Fruit fly (Drosophila melanogaster) whole organism, embryonic: ENCODE data around the gene CG42307.

Experiments used
- CG13624 ChIP-seq: fragments of 200-800 bp; sonication (Bioruptor generic); optimal IDR thresholded peaks from 2 replicates; lab custom pipeline; 2016; ENCODE audit warnings: missing biosample characterization, missing genetic modification characterization
- CG14050 ChIP-seq: fragments of 200-800 bp; sonication (Bioruptor generic); IDR thresholded peaks from 3 replicates; pipeline ENCODE4 v1.3.6; 2022; ENCODE audit warnings: missing biosample characterization, missing genetic modification characterization
- CG14965 ChIP-seq: fragments of 200-800 bp; sonication (Bioruptor generic); optimal IDR thresholded peaks from 2 replicates; lab custom pipeline; 2016; ENCODE audit warnings: missing biosample characterization, missing genetic modification characterization, borderline replicate concordance
- CG18476 ChIP-seq: fragments of 200-800 bp; sonication (Bioruptor generic); optimal IDR thresholded peaks from 2 replicates; lab custom pipeline; 2016; ENCODE audit warnings: missing biosample characterization, mild to moderate bottlenecking, missing genetic modification characterization
- CG18599 ChIP-seq: fragments of 200-800 bp; sonication (Bioruptor generic); optimal IDR thresholded peaks from 3 replicates; lab custom pipeline; 2017; ENCODE audit warnings: missing biosample characterization, missing genetic modification characterization, mild to moderate bottlenecking, moderate library complexity, missing genetic modification reagents
- CG2199 ChIP-seq: fragments of 200-800 bp; sonication (Bioruptor generic); IDR thresholded peaks from 3 replicates; pipeline ENCODE4 v1.3.6; 2022; ENCODE audit warnings: missing biosample characterization, missing genetic modification characterization
- CG2875 ChIP-seq: fragments of 200-800 bp; sonication (Bioruptor generic); optimal IDR thresholded peaks from 2 replicates; lab custom pipeline; 2017; ENCODE audit warnings: missing biosample characterization, mild to moderate bottlenecking, missing genetic modification characterization, missing genetic modification reagents
- CG31224 ChIP-seq: fragments of 200-800 bp; sonication (Bioruptor generic); IDR thresholded peaks from 2 replicates; pipeline ENCODE4 v1.3.6; 2022; ENCODE audit warnings: missing biosample characterization, missing genetic modification characterization
- CG31365 ChIP-seq: fragments of 200-800 bp; sonication (Bioruptor generic); optimal IDR thresholded peaks from 2 replicates; lab custom pipeline; 2018; ENCODE audit warnings: missing biosample characterization, mild to moderate bottlenecking, missing genetic modification characterization
- CG32772 ChIP-seq: fragments of 200-800 bp; sonication (Bioruptor generic); IDR thresholded peaks from 2 replicates; pipeline ENCODE4 v1.3.6; 2022; ENCODE audit warnings: missing biosample characterization, missing genetic modification characterization
- CG4617 ChIP-seq: fragments of 200-800 bp; sonication (Bioruptor generic); optimal IDR thresholded peaks from 3 replicates; lab custom pipeline; 2016; ENCODE audit warnings: missing biosample characterization, missing genetic modification characterization, borderline replicate concordance
- CG6175 ChIP-seq: fragments of 200-800 bp; sonication (Bioruptor generic); IDR thresholded peaks from 3 replicates; pipeline ENCODE4 v1.3.6; 2022; ENCODE audit warnings: missing biosample characterization, missing genetic modification characterization
- CG6813 ChIP-seq: fragments of 200-800 bp; sonication (Bioruptor generic); optimal IDR thresholded peaks from 2 replicates; lab custom pipeline; 2017; ENCODE audit warnings: missing biosample characterization, missing genetic modification characterization, mild to moderate bottlenecking, moderate library complexity, missing genetic modification reagents
- CG7839 ChIP-seq: fragments of 200-800 bp; sonication (Bioruptor generic); optimal IDR thresholded peaks from 3 replicates; lab custom pipeline; 2018; ENCODE audit warnings: missing biosample characterization, mild to moderate bottlenecking, missing genetic modification characterization, moderate library complexity
- CTCF ChIP-seq: fragments of 200-800 bp; sonication (Bioruptor generic); optimal IDR thresholded peaks from 2 replicates; lab custom pipeline; 2017; ENCODE audit warnings: missing biosample characterization, mild to moderate bottlenecking, missing genetic modification characterization, moderate library complexity
- D19A ChIP-seq: fragments of 200-800 bp; optimal IDR thresholded peaks from 3 replicates; lab custom pipeline; 2019; ENCODE audit warnings: missing biosample characterization, mild to moderate bottlenecking, missing genetic modification characterization, moderate library complexity
- Dfd ChIP-seq, 2 experiments: fragments of >200 bp; optimal IDR thresholded peaks; 2 replicates each; lab custom pipeline; 2017; ENCODE audit warnings: missing biosample characterization in 2 of 2, missing genetic modification characterization in 2 of 2
- Ets65A ChIP-seq: fragments of 200-800 bp; sonication (Bioruptor generic); peaks from one replicate; lab custom pipeline; 2016; ENCODE audit warnings: missing biosample characterization, missing genetic modification characterization
- Fer1 ChIP-seq: fragments of 200-800 bp; sonication (Bioruptor generic); optimal IDR thresholded peaks from 2 replicates; lab custom pipeline; 2017; ENCODE audit warnings: missing biosample characterization, mild to moderate bottlenecking, missing genetic modification characterization
- HLH3B ChIP-seq: fragments of 200-800 bp; sonication (Bioruptor generic); IDR thresholded peaks from 2 replicates; pipeline ENCODE4 v1.3.6; 2022; ENCODE audit warnings: missing biosample characterization, missing genetic modification characterization
- HmgZ ChIP-seq: fragments of 200-800 bp; sonication (Bioruptor generic); optimal IDR thresholded peaks from 2 replicates; lab custom pipeline; 2018; ENCODE audit warnings: missing biosample characterization, mild to moderate bottlenecking, missing genetic modification characterization
- Hsf ChIP-seq: fragments of 200-800 bp; sonication (Bioruptor generic); optimal IDR thresholded peaks from 3 replicates; lab custom pipeline; 2016; ENCODE audit warnings: missing biosample characterization, missing genetic modification characterization
- MTF-1 ChIP-seq: fragments of 200-800 bp; sonication (Bioruptor generic); optimal IDR thresholded peaks from 2 replicates; lab custom pipeline; 2018; ENCODE audit warnings: missing biosample characterization, mild to moderate bottlenecking, missing genetic modification characterization, borderline replicate concordance
- Meics ChIP-seq: fragments of 200-800 bp; sonication (Bioruptor generic); optimal IDR thresholded peaks from 2 replicates; lab custom pipeline; 2017; ENCODE audit warnings: missing biosample characterization, mild to moderate bottlenecking, missing genetic modification characterization
- Neu2 ChIP-seq: fragments of 200-800 bp; sonication (Bioruptor generic); optimal IDR thresholded peaks from 3 replicates; lab custom pipeline; 2016; ENCODE audit warnings: missing biosample characterization, missing genetic modification characterization, borderline replicate concordance
- Nf-YC ChIP-seq: fragments of 200-800 bp; optimal IDR thresholded peaks from 3 replicates; lab custom pipeline; 2019; ENCODE audit warnings: missing biosample characterization, mild to moderate bottlenecking, missing genetic modification characterization, moderate library complexity
- PHDP ChIP-seq: fragments of 200-800 bp; sonication (Bioruptor generic); optimal IDR thresholded peaks from 3 replicates; lab custom pipeline; 2018; ENCODE audit warnings: missing biosample characterization, mild to moderate bottlenecking, missing genetic modification characterization, moderate library complexity
- Spps ChIP-seq: fragments of 200-800 bp; sonication (Bioruptor generic); optimal IDR thresholded peaks from 2 replicates; lab custom pipeline; 2018; ENCODE audit warnings: missing biosample characterization, mild to moderate bottlenecking, missing genetic modification characterization
- Sry-δ ChIP-seq: fragments of 200-800 bp; sonication (Bioruptor generic); optimal IDR thresholded peaks from 2 replicates; lab custom pipeline; 2016; ENCODE audit warnings: missing biosample characterization, missing genetic modification characterization
- Tbp ChIP-seq: fragments of >200 bp; optimal IDR thresholded peaks from 2 replicates; lab custom pipeline; 2018; ENCODE audit warnings: missing biosample characterization, missing genetic modification characterization
- abd-A ChIP-seq: fragments of 200-800 bp; sonication (Bioruptor generic); optimal IDR thresholded peaks from 3 replicates; lab custom pipeline; 2019; ENCODE audit warnings: missing biosample characterization, mild to moderate bottlenecking, missing genetic modification characterization, moderate library complexity
- ato ChIP-seq: fragments of 200-800 bp; sonication (Bioruptor generic); IDR thresholded peaks from 2 replicates; pipeline ENCODE4 v1.3.6; 2022; ENCODE audit warnings: missing biosample characterization, missing genetic modification characterization; ENCODE audit not compliant: partially characterized antibody
- caup ChIP-seq: fragments of 200-800 bp; sonication (Bioruptor generic); optimal IDR thresholded peaks from 3 replicates; lab custom pipeline; 2017; ENCODE audit warnings: missing biosample characterization, mild to moderate bottlenecking, missing genetic modification characterization, moderate library complexity; ENCODE audit not compliant: severe bottlenecking
- crc ChIP-seq: fragments of 200-800 bp; sonication (Bioruptor generic); optimal IDR thresholded peaks from 2 replicates; lab custom pipeline; 2016; ENCODE audit warnings: missing biosample characterization, missing genetic modification characterization
- croc ChIP-seq: fragments of 200-800 bp; sonication (Bioruptor generic); conservative IDR thresholded peaks from 3 replicates; pipeline ENCODE4 v1.3.6; 2022; ENCODE audit warnings: missing biosample characterization, missing genetic modification characterization
- eve ChIP-seq, 2 experiments: fragments of >200 bp; optimal IDR thresholded peaks; 2 replicates each; lab custom pipeline; 2017; ENCODE audit warnings: missing biosample characterization in 2 of 2, missing genetic modification characterization in 2 of 2
- gce ChIP-seq: fragments of 200-800 bp; sonication (Bioruptor generic); IDR thresholded peaks from 3 replicates; pipeline ENCODE4 v1.3.6; 2022; ENCODE audit warnings: missing biosample characterization, missing genetic modification characterization
- gcm2 ChIP-seq: fragments of 200-800 bp; sonication (Bioruptor generic); optimal IDR thresholded peaks from 2 replicates; lab custom pipeline; 2016; ENCODE audit warnings: missing biosample characterization, missing genetic modification characterization
- grau ChIP-seq: fragments of 200-800 bp; optimal IDR thresholded peaks from 3 replicates; lab custom pipeline; 2019; ENCODE audit warnings: missing biosample characterization, mild to moderate bottlenecking, missing genetic modification characterization, moderate library complexity
- her ChIP-seq: fragments of 200-800 bp; sonication (Bioruptor generic); optimal IDR thresholded peaks from 2 replicates; lab custom pipeline; 2016; ENCODE audit warnings: missing biosample characterization, missing genetic modification characterization
- hth ChIP-seq: fragments of >200 bp; optimal IDR thresholded peaks from 2 replicates; lab custom pipeline; 2017; ENCODE audit warnings: inconsistent platforms
- nmo ChIP-seq: fragments of 200-800 bp; sonication (Bioruptor generic); optimal IDR thresholded peaks from 2 replicates; lab custom pipeline; 2018; ENCODE audit warnings: missing biosample characterization, mild to moderate bottlenecking, missing genetic modification characterization, moderate library complexity
- org-1 ChIP-seq: fragments of 200-800 bp; sonication (Bioruptor generic); optimal IDR thresholded peaks from 2 replicates; lab custom pipeline; 2017; ENCODE audit warnings: missing biosample characterization, missing genetic modification characterization
- ro ChIP-seq: fragments of 200-800 bp; sonication (Bioruptor generic); IDR thresholded peaks from 2 replicates; pipeline ENCODE4 v1.3.6; 2022; ENCODE audit warnings: missing biosample characterization, missing genetic modification characterization
- sc ChIP-seq, 3 experiments: fragments of >200 bp in 2 of 3; fragments of 200-800 bp in 1 of 3; sonication (Bioruptor generic) in 1 of 3; optimal IDR thresholded peaks; 2 replicates in 2 of 3; 3 replicates in 1 of 3; lab custom pipeline; 2017; ENCODE audit warnings: mild to moderate bottlenecking in 1 of 3, missing biosample characterization in 1 of 3, missing genetic modification characterization in 1 of 3, missing genetic modification reagents in 1 of 3
- tin ChIP-seq: fragments of 200-800 bp; sonication (Bioruptor generic); optimal IDR thresholded peaks from 3 replicates; lab custom pipeline; 2016; ENCODE audit warnings: missing biosample characterization, missing genetic modification characterization
- vnd ChIP-seq: fragments of 200-800 bp; sonication (Bioruptor generic); IDR thresholded peaks from 3 replicates; pipeline ENCODE4 v1.3.6; 2022; ENCODE audit warnings: missing biosample characterization, missing genetic modification characterization; ENCODE audit not compliant: partially characterized antibody
- yki ChIP-seq: fragments of >200 bp; optimal IDR thresholded peaks from 3 replicates; lab custom pipeline; 2018
- zf30C ChIP-seq: fragments of 200-800 bp; sonication (Bioruptor generic); optimal IDR thresholded peaks from 3 replicates; lab custom pipeline; 2018; ENCODE audit warnings: missing biosample characterization, mild to moderate bottlenecking, missing genetic modification characterization

CG42307 gene

DNA sequence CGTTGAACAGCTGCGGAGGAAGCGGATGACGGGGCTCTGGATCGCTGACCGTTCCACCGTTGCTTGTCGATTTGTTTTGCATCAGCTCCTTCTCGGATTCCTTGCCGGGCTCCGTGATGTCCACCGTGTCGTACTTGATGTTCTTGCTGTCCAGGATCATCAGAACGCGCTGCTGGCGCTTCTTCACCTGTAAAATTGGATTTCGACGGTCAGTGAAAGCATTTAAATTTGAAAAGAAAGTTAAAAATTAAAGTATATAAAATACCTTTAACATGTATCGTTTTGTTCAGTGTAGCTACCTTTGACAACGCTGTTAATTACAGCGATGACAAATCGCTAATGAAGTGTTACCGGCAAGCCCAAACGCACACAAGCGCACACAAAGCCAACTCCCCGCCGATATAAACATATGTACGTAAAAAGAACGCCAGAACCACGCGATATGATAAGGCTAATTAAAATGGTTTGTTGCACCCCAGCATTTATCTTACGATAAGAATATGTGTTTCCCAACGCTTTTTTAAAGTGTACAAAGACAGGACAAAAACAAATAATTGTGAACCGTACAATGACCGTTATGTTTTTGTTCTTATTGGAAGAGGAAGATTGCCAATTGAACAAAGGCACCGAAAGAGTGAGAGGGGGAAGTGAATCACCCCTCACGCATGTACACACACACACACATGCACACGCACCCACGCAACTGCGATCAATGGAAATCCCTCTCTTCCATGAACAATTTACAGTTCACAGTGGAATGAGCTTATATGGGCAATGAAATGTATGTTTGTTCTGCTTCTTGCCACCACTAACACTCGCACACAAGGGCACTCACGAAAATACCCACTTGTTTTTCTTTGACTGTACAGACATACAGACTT is 39.1 kb downstream of the CG42307 start (continued):
- TF ChIP-seq Neu2 (GFP tag; lab: Kevin White, UChicago) (no peak), croc (GFP tag; lab: Robert Waterston, UW) (no peak), Dfd (GFP tag; optimal IDR thresholded peaks at IDR 0.05; lab: Kevin White, UChicago) (no peak), CG18599 (GFP tag; lab: Kevin White, UChicago) (peak; percentile 53), HLH3B (GFP tag; lab: Robert Waterston, UW) (no peak), CG7839 (tag; lab: Kevin White, UChicago) (peak; percentile 55), CG31224 (GFP tag; lab: Robert Waterston, UW) (peak; percentile 33; the same call in 1 of the 2 replicates), CG32772 (GFP tag; lab: Robert Waterston, UW) (no peak), MTF-1 (GFP tag; lab: Kevin White, UChicago) (no peak), Meics (GFP tag; lab: Kevin White, UChicago) (peak; percentile 50), gce (no peak), Tbp (GFP tag; lab: Kevin White, UChicago) (no peak), Sry-δ (GFP tag; lab: Kevin White, UChicago) (peak; percentile 19), zf30C (GFP tag; lab: Kevin White, UChicago) (peak; percentile 48), Spps (tag; lab: Kevin White, UChicago) (no peak), nmo (GFP tag; lab: Kevin White, UChicago) (peak; percentile 24), CG13624 (GFP tag; lab: Kevin White, UChicago) (no peak), Hsf (GFP tag; lab: Kevin White, UChicago) (peak; percentile 7), HmgZ (tag; lab: Kevin White, UChicago) (no peak), CG14050 (GFP tag; lab: Robert Waterston, UW) (peak; percentile 53; the same call in 2 of the 3 replicates), D19A (peak; percentile 7), ro (GFP tag; lab: Robert Waterston, UW) (no peak), CG14965 (GFP tag; lab: Kevin White, UChicago) (no peak), caup (peak; percentile 17), org-1 (peak; percentile 19), CTCF (GFP tag; lab: Kevin White, UChicago) (peak; percentile 39), CG4617 (GFP tag; lab: Kevin White, UChicago) (no peak), gcm2 (GFP tag; lab: Kevin White, UChicago) (no peak), CG6813 (GFP tag; lab: Kevin White, UChicago) (peak; percentile 48), PHDP (peak; percentile 38), CG2875 (GFP tag; lab: Kevin White, UChicago) (no peak), crc (GFP tag; lab: Kevin White, UChicago) (no peak), grau (tag; lab: Kevin White, UChicago) (peak; percentile 25), yki (lab: Kevin White, UChicago) (no peak), tin (GFP tag; lab: Kevin White, UChicago) (no peak), CG2199 (0 out of 3 replicates have a peak, but pooled peaks have one; percentile 67), Ets65A (peak; percentile 71), hth (lab: Kevin White, UChicago) (no peak), Nf-YC (tag; lab: Kevin White, UChicago) (peak; percentile 31), ato (GFP tag; lab: Robert Waterston, UW) (0 out of 2 replicates have a peak, but pooled peaks have one; percentile 32), CG31365 (tag; lab: Kevin White, UChicago) (no peak), vnd (GFP tag; lab: Robert Waterston, UW) (0 out of 3 replicates have a peak, but pooled peaks have one; percentile 28), sc (optimal IDR thresholded peaks at IDR 0.05; lab: Kevin White, UChicago) (no peak), sc (GFP tag; optimal IDR thresholded peaks at IDR 0.05; lab: Kevin White, UChicago) (no peak), CG18476 (GFP tag; lab: Kevin White, UChicago) (no peak), eve (GFP tag; optimal IDR thresholded peaks at IDR 0.05; lab: Kevin White, UChicago) (no peak), CG6175 (GFP tag; lab: Robert Waterston, UW) (no peak), abd-A (tag; lab: Kevin White, UChicago) (peak; percentile 72), Fer1 (GFP tag; lab: Kevin White, UChicago) (peak; percentile 18), her (no peak)
